Worm (Caenorhabditis elegans) whole organism, L4 larva: ENCODE results near the gene rab-7.

ENCODE experiments used
- D1046.2 ChIP-seq: fragments of 200-800 bp; sonication (Bioruptor generic); IDR thresholded peaks from 2 replicates; pipeline ENCODE4 v1.3.6; 2022; ENCODE audit warnings: missing genetic modification characterization, missing compliant biosample characterization
- F10B5.3 ChIP-seq: sonication (generic microtip); optimal IDR thresholded peaks from 2 replicates; lab custom pipeline; 2016; ENCODE audit warnings: mild to moderate bottlenecking, missing genetic modification characterization, missing compliant biosample characterization
- Y48G9A.11 ChIP-seq: fragments of 200-800 bp; sonication (Bioruptor generic); IDR thresholded peaks from 2 replicates; pipeline ENCODE4 v1.3.6; 2022; ENCODE audit warnings: missing genetic modification reagents, missing genetic modification characterization, missing compliant biosample characterization
- Y5F2A.4 ChIP-seq: fragments of 200-800 bp; sonication (Bioruptor generic); optimal IDR thresholded peaks from 2 replicates; lab custom pipeline; 2018; ENCODE audit warnings: mild to moderate bottlenecking, missing genetic modification characterization, missing compliant biosample characterization
- ZK337.2 ChIP-seq: fragments of 200-800 bp; sonication (Bioruptor generic); IDR thresholded peaks from 2 replicates; pipeline ENCODE4 v1.3.6; 2022; ENCODE audit warnings: missing genetic modification reagents, missing genetic modification characterization, missing compliant biosample characterization
- ZK546.5 ChIP-seq, 2 experiments: sonication (generic microtip); optimal IDR thresholded peaks; 2 replicates each; lab custom pipeline; 2017; ENCODE audit warnings: missing biosample characterization in 2 of 2, missing genetic modification characterization in 2 of 2
- aha-1 ChIP-seq: fragments of 150-350 bp; peaks from one replicate; lab custom pipeline; 2014; ENCODE audit warnings: missing biosample characterization, missing genetic modification characterization
- attf-4 ChIP-seq: sonication (generic microtip); optimal IDR thresholded peaks from 3 replicates; lab custom pipeline; 2017; ENCODE audit warnings: missing biosample characterization, missing genetic modification characterization
- ceh-82 ChIP-seq: sonication (generic microtip); optimal IDR thresholded peaks from 2 replicates; lab custom pipeline; 2017; ENCODE audit warnings: missing biosample characterization, missing genetic modification characterization
- daf-12 ChIP-seq: fragments of 150-350 bp; optimal IDR thresholded peaks from 2 replicates; lab custom pipeline; 2014; ENCODE audit warnings: missing biosample characterization, missing genetic modification reagents, missing genetic modification characterization
- daf-16 ChIP-seq, 3 experiments: sonication (generic microtip); optimal IDR thresholded peaks; 2 replicates each; lab custom pipeline; 2016 to 2017; ENCODE audit warnings: missing genetic modification characterization in 3 of 3, missing genetic modification reagents in 3 of 3, mild to moderate bottlenecking in 2 of 3, missing compliant biosample characterization in 2 of 3, missing biosample characterization in 1 of 3, moderate library complexity in 1 of 3
- daf-8 ChIP-seq: fragments of 200-800 bp; sonication (Bioruptor generic); IDR thresholded peaks from 2 replicates; pipeline ENCODE4 v1.3.6; 2022; ENCODE audit warnings: missing genetic modification characterization, missing compliant biosample characterization
- dmd-6 ChIP-seq: fragments of 200-800 bp; sonication (Bioruptor generic); IDR thresholded peaks from 2 replicates; pipeline ENCODE4 v1.3.6; 2022; ENCODE audit warnings: missing genetic modification reagents, missing genetic modification characterization, missing compliant biosample characterization
- dpl-1 ChIP-seq: fragments of 150-350 bp; optimal IDR thresholded peaks from 2 replicates; lab custom pipeline; 2014; ENCODE audit warnings: missing biosample characterization, missing genetic modification reagents, missing genetic modification characterization
- fkh-10 ChIP-seq: fragments of 150-350 bp; optimal IDR thresholded peaks from 2 replicates; lab custom pipeline; 2014; ENCODE audit warnings: missing biosample characterization, missing genetic modification reagents, missing genetic modification characterization
- gei-8 ChIP-seq: fragments of 200-800 bp; sonication (Bioruptor generic); optimal IDR thresholded peaks from 2 replicates; lab custom pipeline; 2018; ENCODE audit warnings: mild to moderate bottlenecking, missing genetic modification characterization, missing compliant biosample characterization
- hif-1 ChIP-seq, 2 experiments: sonication (generic microtip); optimal IDR thresholded peaks; 2 replicates each; lab custom pipeline; 2016 to 2017; ENCODE audit warnings: missing compliant biosample characterization in 2 of 2, missing genetic modification characterization in 2 of 2, missing genetic modification reagents in 2 of 2, missing genotype in 2 of 2, mild to moderate bottlenecking in 1 of 2
- hlh-11 ChIP-seq: fragments of 200-800 bp; sonication (Bioruptor generic); optimal IDR thresholded peaks from 2 replicates; lab custom pipeline; 2018; ENCODE audit warnings: mild to moderate bottlenecking, missing genetic modification characterization, missing compliant biosample characterization
- hlh-30 ChIP-seq: sonication (generic microtip); optimal IDR thresholded peaks from 2 replicates; lab custom pipeline; 2017; ENCODE audit warnings: antibody characterized with exemption, mild to moderate bottlenecking, missing genetic modification characterization, missing compliant biosample characterization; ENCODE audit not compliant: insufficient read depth
- lin-1 ChIP-seq: fragments of 200-800 bp; sonication (Bioruptor generic); IDR thresholded peaks from 2 replicates; pipeline ENCODE4 v1.3.6; 2022; ENCODE audit warnings: missing genetic modification reagents, missing genetic modification characterization, missing compliant biosample characterization
- lin-38 ChIP-seq: fragments of 200-800 bp; sonication (Bioruptor generic); IDR thresholded peaks from 2 replicates; pipeline ENCODE4 v1.3.6; 2022; ENCODE audit warnings: missing genetic modification reagents, missing genetic modification characterization, missing compliant biosample characterization
- lin-39 ChIP-seq: fragments of 150-350 bp; optimal IDR thresholded peaks from 2 replicates; lab custom pipeline; 2014; ENCODE audit warnings: missing biosample characterization, missing genetic modification reagents, missing genetic modification characterization
- madf-5 ChIP-seq, 2 experiments: fragments of 200-800 bp; sonication (Bioruptor generic); IDR thresholded peaks; 2 replicates each; pipeline ENCODE4 v1.3.6; 2022; ENCODE audit warnings: missing compliant biosample characterization in 2 of 2, missing genetic modification characterization in 2 of 2
- madf-9 ChIP-seq: fragments of 200-800 bp; sonication (Bioruptor generic); conservative IDR thresholded peaks from 2 replicates; pipeline ENCODE4 v1.3.6; 2022; ENCODE audit warnings: missing genetic modification reagents, missing genetic modification characterization, missing compliant biosample characterization
- mdl-1 ChIP-seq, 2 experiments: fragments of 150-350 bp in 1 of 2; sonication (generic microtip) in 1 of 2; optimal IDR thresholded peaks; 2 replicates each; lab custom pipeline; 2014 to 2017; ENCODE audit warnings: missing biosample characterization in 2 of 2, missing genetic modification characterization in 2 of 2
- mes-2 ChIP-seq: sonication (generic microtip); optimal IDR thresholded peaks from 2 replicates; lab custom pipeline; 2016; ENCODE audit warnings: missing genotype, mild to moderate bottlenecking, missing genetic modification characterization, missing compliant biosample characterization; ENCODE audit not compliant: poor library complexity, severe bottlenecking
- nhr-10 ChIP-seq: fragments of 150-350 bp; optimal IDR thresholded peaks from 2 replicates; lab custom pipeline; 2014; ENCODE audit warnings: missing biosample characterization, missing genetic modification characterization
- nhr-102 ChIP-seq: sonication (generic microtip); optimal IDR thresholded peaks from 2 replicates; lab custom pipeline; 2016; ENCODE audit warnings: mild to moderate bottlenecking, missing genetic modification characterization, moderate library complexity, missing compliant biosample characterization
- nhr-11 ChIP-seq: fragments of 150-350 bp; optimal IDR thresholded peaks from 2 replicates; lab custom pipeline; 2014; ENCODE audit warnings: missing biosample characterization, missing genetic modification characterization
- nhr-111 ChIP-seq: fragments of 200-800 bp; sonication (Bioruptor generic); optimal IDR thresholded peaks from 2 replicates; lab custom pipeline; 2018; ENCODE audit warnings: mild to moderate bottlenecking, missing genetic modification characterization, missing compliant biosample characterization
- nhr-28 ChIP-seq: fragments of 150-350 bp; optimal IDR thresholded peaks from 2 replicates; lab custom pipeline; 2014; ENCODE audit warnings: missing biosample characterization, missing genetic modification characterization
- nhr-41 ChIP-seq: fragments of 200-800 bp; sonication (Bioruptor generic); IDR thresholded peaks from 2 replicates; pipeline ENCODE4 v1.3.6; 2022; ENCODE audit warnings: missing genetic modification reagents, missing genetic modification characterization, missing compliant biosample characterization
- nhr-42 ChIP-seq: fragments of 200-800 bp; sonication (Bioruptor generic); IDR thresholded peaks from 2 replicates; pipeline ENCODE4 v1.3.6; 2022; ENCODE audit warnings: missing genetic modification characterization, missing compliant biosample characterization
- nhr-48 ChIP-seq: sonication (generic microtip); optimal IDR thresholded peaks from 2 replicates; lab custom pipeline; 2016; ENCODE audit warnings: mild to moderate bottlenecking, missing genetic modification characterization, missing compliant biosample characterization
- nhr-77 ChIP-seq: fragments of 150-350 bp; optimal IDR thresholded peaks from 2 replicates; lab custom pipeline; 2014; ENCODE audit warnings: missing biosample characterization, missing genetic modification characterization
- pqm-1 ChIP-seq: sonication (generic microtip); optimal IDR thresholded peaks from 2 replicates; lab custom pipeline; 2017; ENCODE audit warnings: missing biosample characterization, missing genetic modification characterization
- rbr-2 ChIP-seq: sonication (generic microtip); optimal IDR thresholded peaks from 2 replicates; lab custom pipeline; 2016; ENCODE audit warnings: missing genotype, missing genetic modification characterization, missing compliant biosample characterization
- snpc-1.2 ChIP-seq: fragments of 200-800 bp; sonication (Bioruptor generic); IDR thresholded peaks from 2 replicates; pipeline ENCODE4 v1.3.6; 2022; ENCODE audit warnings: missing genetic modification reagents, missing genetic modification characterization, missing compliant biosample characterization
- spr-1 ChIP-seq: sonication (generic microtip); optimal IDR thresholded peaks from 2 replicates; lab custom pipeline; 2016; ENCODE audit warnings: mild to moderate bottlenecking, missing genetic modification characterization, missing compliant biosample characterization
- spr-3 ChIP-seq: fragments of 200-800 bp; sonication (Bioruptor generic); optimal IDR thresholded peaks from 2 replicates; lab custom pipeline; 2018; ENCODE audit warnings: mild to moderate bottlenecking, missing genetic modification characterization, missing compliant biosample characterization
- tag-97 ChIP-seq: fragments of 200-800 bp; sonication (Bioruptor generic); IDR thresholded peaks from 2 replicates; pipeline ENCODE4 v1.3.6; 2022; ENCODE audit warnings: missing genetic modification characterization, missing compliant biosample characterization
- unc-130 ChIP-seq: sonication (generic microtip); optimal IDR thresholded peaks from 2 replicates; lab custom pipeline; 2016; ENCODE audit warnings: missing genetic modification reagents, missing genetic modification characterization, missing compliant biosample characterization
- unc-39 ChIP-seq: sonication (generic microtip); optimal IDR thresholded peaks from 2 replicates; lab custom pipeline; 2017; ENCODE audit warnings: missing biosample characterization, missing genetic modification characterization
- zfp-2 ChIP-seq: sonication (generic microtip); optimal IDR thresholded peaks from 2 replicates; lab custom pipeline; 2016; ENCODE audit warnings: mild to moderate bottlenecking, missing genetic modification characterization, missing compliant biosample characterization
- zfp-3 ChIP-seq: fragments of 200-800 bp; sonication (Bioruptor generic); conservative IDR thresholded peaks from 2 replicates; pipeline ENCODE4 v1.3.6; 2022; ENCODE audit warnings: missing genetic modification reagents, missing genetic modification characterization, missing compliant biosample characterization
- zip-2 ChIP-seq: fragments of 150-350 bp; optimal IDR thresholded peaks from 2 replicates; lab custom pipeline; 2014; ENCODE audit warnings: missing biosample characterization, missing genetic modification characterization

rab-7 gene

DNA sequence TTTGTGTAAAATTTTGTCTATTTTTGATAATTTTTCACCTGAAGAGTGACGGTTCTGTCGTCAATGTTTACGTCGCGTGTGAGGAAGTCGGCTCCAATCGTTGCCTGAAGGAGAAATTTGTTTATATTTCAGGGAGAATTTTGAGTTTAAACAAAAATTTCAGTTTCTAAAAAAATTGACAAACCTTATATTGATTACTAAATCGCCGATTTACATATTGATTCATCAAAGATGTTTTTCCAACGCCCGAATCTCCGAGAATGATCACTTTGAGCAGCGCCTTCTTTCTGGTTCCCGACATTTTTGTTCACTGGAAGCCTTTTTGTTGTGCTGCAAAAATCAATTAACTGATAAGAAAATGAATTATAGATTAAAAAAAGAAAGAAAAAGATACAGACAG lies at the start of gene rab-7 (continued):
- no peak for TF ChIP-seq ZK546.5 (tag; optimal IDR thresholded peaks at IDR 0.05; lab: Kevin White, UChicago)
- TF ChIP-seq nhr-102 (tag; lab: Kevin White, UChicago), result no peak
- TF ChIP-seq tag-97, result no peak
- TF ChIP-seq Y48G9A.11 (GFP tag; lab: Robert Waterston, UW), result peak; percentile 44; the same call in 1 of the 2 replicates
- TF ChIP-seq rbr-2 (tag; lab: Kevin White, UChicago), result no peak
- no peak for TF ChIP-seq madf-5 (GFP tag; IDR thresholded peaks at IDR 0.05; lab: Robert Waterston, UW)
- TF ChIP-seq zip-2 (tag; lab: Kevin White, UChicago), result no peak

DNA sequence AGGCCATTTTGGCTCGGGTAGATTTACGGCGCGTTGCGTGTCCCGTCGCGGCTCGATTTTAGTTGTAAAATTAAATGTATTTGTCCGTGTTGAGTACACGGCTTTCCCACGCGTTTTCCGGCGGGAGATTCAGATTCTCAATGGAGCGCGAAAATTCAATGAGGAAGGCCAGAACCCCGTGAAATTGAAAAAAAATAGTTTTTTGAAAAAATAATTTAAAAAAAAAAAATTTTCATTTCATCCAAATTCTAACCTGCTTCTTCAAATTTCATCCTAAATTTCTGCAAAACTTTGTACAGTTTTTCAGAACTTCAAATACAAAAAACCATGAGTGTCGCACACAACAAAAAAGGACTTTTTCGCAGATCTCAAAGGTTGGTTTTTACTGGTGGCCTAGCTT lies 42.0 kb upstream of the rab-7 start, which contains the start of gene glb-29:
glb-29 (plus strand) TSS at position 301 of the 400 bp plus-strand sequence.
- TF ChIP-seq nhr-41 (GFP tag; lab: Robert Waterston, UW) (no peak), mes-2 (tag; lab: Kevin White, UChicago) (no peak), mdl-1 (tag; optimal IDR thresholded peaks at IDR 0.05; lab: Kevin White, UChicago) (no peak), pqm-1 (tag; lab: Kevin White, UChicago) (no peak), madf-5 (GFP tag; IDR thresholded peaks at IDR 0.05; lab: Robert Waterston, UW) (no peak), D1046.2 (no peak), lin-39 (tag; lab: Kevin White, UChicago) (no peak), zfp-2 (tag; lab: Kevin White, UChicago) (no peak), attf-4 (tag; lab: Kevin White, UChicago) (no peak), daf-12 (tag; lab: Kevin White, UChicago) (no peak)

DNA sequence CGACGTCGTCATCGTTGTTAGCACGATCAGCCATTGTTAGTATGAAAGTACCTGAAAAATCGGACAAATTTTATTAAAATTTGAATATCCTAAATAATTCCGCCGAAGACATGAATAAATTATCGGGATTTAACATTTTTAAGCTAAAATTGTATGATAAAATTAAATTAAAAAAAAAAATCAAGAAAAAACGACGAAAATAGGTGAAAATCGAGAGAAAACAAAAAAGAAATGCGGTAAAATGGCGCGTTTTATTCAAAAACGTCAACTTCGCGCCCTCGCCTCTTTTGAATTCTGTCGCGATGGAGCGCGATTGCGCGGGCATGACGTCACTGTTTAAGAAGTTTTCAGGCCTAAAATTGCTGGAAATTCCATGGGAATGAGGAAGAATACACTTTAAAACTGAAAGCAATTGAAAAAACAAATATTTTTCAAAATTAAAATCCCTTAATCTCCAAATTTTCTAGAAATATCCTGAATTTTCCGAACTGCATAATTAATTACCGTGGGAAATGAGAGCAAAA lies 39.9 kb upstream of the rab-7 start, which contains the start of gene mcm-2:
mcm-2 (minus strand) TSS at position 51 of the 524 bp plus-strand sequence.
- peak; percentile 29 for TF ChIP-seq nhr-11 (tag; lab: Kevin White, UChicago)
- no peak for TF ChIP-seq daf-16 (GFP tag; optimal IDR thresholded peaks at IDR 0.05; lab: Kevin White, UChicago)
- TF ChIP-seq daf-16 (tag; optimal IDR thresholded peaks at IDR 0.05; lab: Kevin White, UChicago), result peak; percentile 57
- no peak for TF ChIP-seq ceh-82 (tag; lab: Kevin White, UChicago)
- no peak for TF ChIP-seq zfp-3
- no peak for TF ChIP-seq madf-5 (GFP tag; IDR thresholded peaks at IDR 0.05; lab: Robert Waterston, UW)
- peak; percentile 91 for TF ChIP-seq aha-1
- peak; percentile 81 for TF ChIP-seq mes-2 (tag; lab: Kevin White, UChicago)
- peak; percentile 29 for TF ChIP-seq nhr-28
- no peak for TF ChIP-seq Y5F2A.4 (GFP tag; lab: Kevin White, UChicago)
- 0 out of 2 replicates have a peak, but pooled peaks have one; percentile 41 for TF ChIP-seq snpc-1.2 (GFP tag; lab: Robert Waterston, UW)
- TF ChIP-seq ZK337.2 (GFP tag; lab: Robert Waterston, UW), result no peak
- peak; percentile 44 for TF ChIP-seq nhr-77 (tag; lab: Kevin White, UChicago)
- no peak for TF ChIP-seq fkh-10
- no peak for TF ChIP-seq unc-39 (tag; lab: Kevin White, UChicago)
- TF ChIP-seq nhr-10 (tag; lab: Kevin White, UChicago), result no peak
- no peak for TF ChIP-seq spr-3
- TF ChIP-seq dmd-6 (GFP tag; lab: Robert Waterston, UW), result peak; percentile 31; the same call in 1 of the 2 replicates
- no peak for TF ChIP-seq madf-9 (GFP tag; lab: Robert Waterston, UW)
- peak; percentile 8 for TF ChIP-seq rbr-2 (tag; lab: Kevin White, UChicago)
- TF ChIP-seq mdl-1 (tag; optimal IDR thresholded peaks at IDR 0.05; lab: Kevin White, UChicago), result no peak
- TF ChIP-seq lin-1 (GFP tag; lab: Robert Waterston, UW), result peak; percentile 38; the same call in 1 of the 2 replicates
- no peak for TF ChIP-seq nhr-42
- no peak for TF ChIP-seq gei-8 (GFP tag; lab: Kevin White, UChicago)
- no peak for TF ChIP-seq F10B5.3 (tag; lab: Kevin White, UChicago)
- TF ChIP-seq hif-1 (tag; optimal IDR thresholded peaks at IDR 0.05; lab: Kevin White, UChicago), result peak in 1 of 2 experiments; percentile 47
- peak; percentile 99 for TF ChIP-seq lin-38 (GFP tag; lab: Robert Waterston, UW)
- TF ChIP-seq spr-1 (tag; lab: Kevin White, UChicago), result no peak
- TF ChIP-seq hlh-11, result no peak
- TF ChIP-seq dpl-1 (GFP tag; lab: Kevin White, UChicago), result peak; percentile 87
- peak; percentile 45 for TF ChIP-seq hlh-30 (tag; lab: Kevin White, UChicago)
- no peak for TF ChIP-seq daf-8 (GFP tag; lab: Robert Waterston, UW)
- TF ChIP-seq unc-130 (GFP tag; lab: Kevin White, UChicago), result peak; percentile 89
- TF ChIP-seq nhr-48 (tag; lab: Kevin White, UChicago), result no peak
- no peak for TF ChIP-seq nhr-111
